Fruit fly (Drosophila melanogaster) whole organism, embryonic: Measurements from ENCODE around the gene trem.

Experiments
- Bgb ChIP-seq: fragments of 200-800 bp; sonication (Bioruptor generic); IDR thresholded peaks from 2 replicates; pipeline ENCODE4 v1.3.6; 2022; ENCODE audit warnings: missing biosample characterization, missing genetic modification characterization; ENCODE audit not compliant: partially characterized antibody
- CG10321 ChIP-seq: fragments of 200-800 bp; sonication (Bioruptor generic); IDR thresholded peaks from 2 replicates; pipeline ENCODE4 v1.3.6; 2022; ENCODE audit warnings: missing biosample characterization, missing genetic modification characterization
- CG11695 ChIP-seq: fragments of 200-800 bp; sonication (Bioruptor generic); IDR thresholded peaks from 3 replicates; pipeline ENCODE4 v1.3.6; 2022; ENCODE audit warnings: missing biosample characterization, missing genetic modification characterization
- CG11696 ChIP-seq: fragments of 200-800 bp; sonication (Bioruptor generic); IDR thresholded peaks from 2 replicates; pipeline ENCODE4 v1.3.6; 2022; ENCODE audit warnings: missing biosample characterization, missing genetic modification characterization
- CG11723 ChIP-seq: fragments of 200-800 bp; sonication (Bioruptor generic); optimal IDR thresholded peaks from 2 replicates; lab custom pipeline; 2017; ENCODE audit warnings: missing biosample characterization, mild to moderate bottlenecking, missing genetic modification characterization
- CG12769 ChIP-seq: fragments of 200-800 bp; sonication (Bioruptor generic); optimal IDR thresholded peaks from 2 replicates; lab custom pipeline; 2019; ENCODE audit warnings: missing biosample characterization, mild to moderate bottlenecking, missing genetic modification characterization, moderate library complexity
- CG13624 ChIP-seq: fragments of 200-800 bp; sonication (Bioruptor generic); optimal IDR thresholded peaks from 2 replicates; lab custom pipeline; 2016; ENCODE audit warnings: missing biosample characterization, missing genetic modification characterization
- CG14860 ChIP-seq: fragments of 200-800 bp; sonication (Bioruptor generic); IDR thresholded peaks from 3 replicates; pipeline ENCODE4 v1.3.6; 2022; ENCODE audit warnings: missing biosample characterization, missing genetic modification characterization; ENCODE audit not compliant: partially characterized antibody
- CG17361 ChIP-seq: fragments of 200-800 bp; sonication (Bioruptor generic); IDR thresholded peaks from 3 replicates; pipeline ENCODE4 v1.3.6; 2022; ENCODE audit warnings: missing biosample characterization, missing genetic modification characterization
- CG17385 ChIP-seq: fragments of 200-800 bp; sonication (Bioruptor generic); optimal IDR thresholded peaks from 3 replicates; lab custom pipeline; 2018; ENCODE audit warnings: missing biosample characterization, mild to moderate bottlenecking, missing genetic modification characterization
- CG18476 ChIP-seq: fragments of 200-800 bp; sonication (Bioruptor generic); optimal IDR thresholded peaks from 2 replicates; lab custom pipeline; 2016; ENCODE audit warnings: missing biosample characterization, mild to moderate bottlenecking, missing genetic modification characterization
- CG2678 ChIP-seq: fragments of 200-800 bp; sonication (Bioruptor generic); optimal IDR thresholded peaks from 3 replicates; lab custom pipeline; 2019; ENCODE audit warnings: missing biosample characterization, mild to moderate bottlenecking, missing genetic modification characterization, moderate library complexity
- CG2712 ChIP-seq: fragments of 200-800 bp; optimal IDR thresholded peaks from 3 replicates; lab custom pipeline; 2019; ENCODE audit warnings: missing biosample characterization, mild to moderate bottlenecking, missing genetic modification characterization, moderate library complexity
- CG30431 ChIP-seq: fragments of 200-800 bp; sonication (Bioruptor generic); optimal IDR thresholded peaks from 2 replicates; lab custom pipeline; 2017; ENCODE audit warnings: missing biosample characterization, missing genetic modification characterization
- CG31224 ChIP-seq: fragments of 200-800 bp; sonication (Bioruptor generic); IDR thresholded peaks from 2 replicates; pipeline ENCODE4 v1.3.6; 2022; ENCODE audit warnings: missing biosample characterization, missing genetic modification characterization
- CG3163 ChIP-seq: fragments of 200-800 bp; sonication (Bioruptor generic); optimal IDR thresholded peaks from 3 replicates; lab custom pipeline; 2016; ENCODE audit warnings: missing biosample characterization, missing genetic modification characterization
- CG3407 ChIP-seq: fragments of 200-800 bp; sonication (Bioruptor generic); optimal IDR thresholded peaks from 2 replicates; lab custom pipeline; 2018; ENCODE audit warnings: missing biosample characterization, mild to moderate bottlenecking, missing genetic modification characterization
- CG4328 ChIP-seq: fragments of 200-800 bp; sonication (Bioruptor generic); optimal IDR thresholded peaks from 3 replicates; lab custom pipeline; 2017; ENCODE audit warnings: missing biosample characterization, missing genetic modification reagents, missing genetic modification characterization
- CG4617 ChIP-seq: fragments of 200-800 bp; sonication (Bioruptor generic); optimal IDR thresholded peaks from 3 replicates; lab custom pipeline; 2016; ENCODE audit warnings: missing biosample characterization, missing genetic modification characterization, borderline replicate concordance
- CG4730 ChIP-seq: fragments of 200-800 bp; sonication (Bioruptor generic); IDR thresholded peaks from 2 replicates; pipeline ENCODE4 v1.3.6; 2022; ENCODE audit warnings: missing biosample characterization, missing genetic modification characterization
- CG4854 ChIP-seq: fragments of 200-800 bp; sonication (Bioruptor generic); optimal IDR thresholded peaks from 2 replicates; lab custom pipeline; 2016; ENCODE audit warnings: missing biosample characterization, missing genetic modification characterization, inconsistent platforms
- CG6854 ChIP-seq: fragments of 200-800 bp; sonication (Bioruptor generic); optimal IDR thresholded peaks from 3 replicates; lab custom pipeline; 2017; ENCODE audit warnings: missing biosample characterization, mild to moderate bottlenecking, missing genetic modification characterization
- CG8089 ChIP-seq: fragments of 200-800 bp; sonication (Bioruptor generic); optimal IDR thresholded peaks from 3 replicates; lab custom pipeline; 2016; ENCODE audit warnings: missing biosample characterization, missing genetic modification characterization
- Gug ChIP-seq: fragments of 200-800 bp; sonication (Bioruptor generic); IDR thresholded peaks from 4 replicates; pipeline ENCODE4 v1.3.6; 2022; ENCODE audit warnings: missing biosample characterization, missing genetic modification characterization
- HLH3B ChIP-seq: fragments of 200-800 bp; sonication (Bioruptor generic); IDR thresholded peaks from 2 replicates; pipeline ENCODE4 v1.3.6; 2022; ENCODE audit warnings: missing biosample characterization, missing genetic modification characterization
- HmgD ChIP-seq: fragments of 200-800 bp; sonication (Bioruptor generic); optimal IDR thresholded peaks from 3 replicates; lab custom pipeline; 2016; ENCODE audit warnings: missing biosample characterization, missing genetic modification characterization
- Hsf ChIP-seq: fragments of 200-800 bp; sonication (Bioruptor generic); optimal IDR thresholded peaks from 3 replicates; lab custom pipeline; 2016; ENCODE audit warnings: missing biosample characterization, missing genetic modification characterization
- Lim3 ChIP-seq: fragments of 200-800 bp; sonication (Bioruptor generic); IDR thresholded peaks from 2 replicates; pipeline ENCODE4 v1.3.6; 2022; ENCODE audit warnings: missing biosample characterization, missing genetic modification characterization
- MBD-R2 ChIP-seq: fragments of 200-800 bp; sonication (Bioruptor generic); IDR thresholded peaks from 2 replicates; pipeline ENCODE4 v1.3.6; 2022; ENCODE audit warnings: missing biosample characterization, missing genetic modification characterization
- MTF-1 ChIP-seq: fragments of 200-800 bp; sonication (Bioruptor generic); optimal IDR thresholded peaks from 2 replicates; lab custom pipeline; 2018; ENCODE audit warnings: missing biosample characterization, mild to moderate bottlenecking, missing genetic modification characterization, borderline replicate concordance
- NC2β ChIP-seq: fragments of 200-800 bp; sonication (Bioruptor generic); optimal IDR thresholded peaks from 2 replicates; lab custom pipeline; 2016; ENCODE audit warnings: missing biosample characterization, missing genetic modification characterization
- Oaz ChIP-seq: fragments of 200-800 bp; sonication (Bioruptor generic); IDR thresholded peaks from 2 replicates; pipeline ENCODE4 v1.3.6; 2022; ENCODE audit warnings: missing biosample characterization, missing genetic modification characterization
- Sox100B ChIP-seq: fragments of 200-800 bp; sonication (Bioruptor generic); optimal IDR thresholded peaks from 3 replicates; lab custom pipeline; 2018; ENCODE audit warnings: missing biosample characterization, mild to moderate bottlenecking, missing genetic modification characterization
- Trl ChIP-seq, 3 experiments: fragments of >200 bp in 2 of 3; fragments of 200-800 bp in 1 of 3; sonication (Bioruptor generic) in 1 of 3; optimal IDR thresholded peaks; 2 replicates in 1 of 3; 3 replicates in 2 of 3; lab custom pipeline; 2016 to 2017; ENCODE audit warnings: missing biosample characterization in 1 of 3, missing genetic modification characterization in 1 of 3
- Usf ChIP-seq: fragments of 200-800 bp; sonication (Bioruptor generic); optimal IDR thresholded peaks from 2 replicates; lab custom pipeline; 2017; ENCODE audit warnings: missing genotype, missing biosample characterization, missing genetic modification characterization
- amos ChIP-seq: fragments of 200-800 bp; sonication (Bioruptor generic); IDR thresholded peaks from 2 replicates; pipeline ENCODE4 v1.3.6; 2022; ENCODE audit warnings: missing biosample characterization, missing genetic modification characterization; ENCODE audit not compliant: partially characterized antibody
- dmrt11E ChIP-seq: fragments of 200-800 bp; sonication (Bioruptor generic); optimal IDR thresholded peaks from 3 replicates; lab custom pipeline; 2018; ENCODE audit warnings: missing biosample characterization, mild to moderate bottlenecking, missing genetic modification characterization, moderate library complexity
- emc ChIP-seq: fragments of 200-800 bp; sonication (Bioruptor generic); optimal IDR thresholded peaks from 2 replicates; lab custom pipeline; 2016; ENCODE audit warnings: missing biosample characterization, missing genetic modification characterization
- fd64A ChIP-seq: fragments of 200-800 bp; sonication (Bioruptor generic); optimal IDR thresholded peaks from 3 replicates; lab custom pipeline; 2018; ENCODE audit warnings: missing biosample characterization, mild to moderate bottlenecking, missing genetic modification characterization
- ham ChIP-seq: fragments of 200-800 bp; sonication (Bioruptor generic); IDR thresholded peaks from 2 replicates; pipeline ENCODE4 v1.3.6; 2022; ENCODE audit warnings: missing biosample characterization, missing genetic modification characterization
- insv ChIP-seq, 2 experiments: fragments of 200-800 bp; sonication (Bioruptor generic); optimal IDR thresholded peaks; 3 replicates each; lab custom pipeline; 2016 to 2018; ENCODE audit warnings: missing biosample characterization in 2 of 2, missing genetic modification characterization in 2 of 2
- jigr1 ChIP-seq: fragments of 200-800 bp; sonication (Bioruptor generic); IDR thresholded peaks from 3 replicates; pipeline ENCODE4 v1.3.6; 2022; ENCODE audit warnings: missing biosample characterization, missing genetic modification characterization
- lbe ChIP-seq: fragments of 200-800 bp; sonication (Bioruptor generic); optimal IDR thresholded peaks from 2 replicates; lab custom pipeline; 2016; ENCODE audit warnings: missing biosample characterization, mild to moderate bottlenecking, missing genetic modification characterization
- odd ChIP-seq: fragments of 200-800 bp; sonication (Bioruptor generic); optimal IDR thresholded peaks from 2 replicates; lab custom pipeline; 2017; ENCODE audit warnings: missing biosample characterization, mild to moderate bottlenecking, missing genetic modification characterization
- repo ChIP-seq: fragments of 200-800 bp; sonication (Bioruptor generic); optimal IDR thresholded peaks from 2 replicates; lab custom pipeline; 2016; ENCODE audit warnings: missing biosample characterization, missing genetic modification characterization
- slbo ChIP-seq: fragments of 200-800 bp; sonication (Bioruptor generic); IDR thresholded peaks from 2 replicates; pipeline ENCODE4 v1.3.6; 2022; ENCODE audit warnings: missing biosample characterization, missing genetic modification characterization
- so ChIP-seq: fragments of 200-800 bp; sonication (Bioruptor generic); IDR thresholded peaks from 3 replicates; pipeline ENCODE4 v1.3.6; 2022; ENCODE audit warnings: missing biosample characterization, missing genetic modification characterization
- sug ChIP-seq: fragments of 200-800 bp; optimal IDR thresholded peaks from 2 replicates; lab custom pipeline; 2019; ENCODE audit warnings: missing biosample characterization, mild to moderate bottlenecking, missing genetic modification characterization, moderate library complexity
- ttk ChIP-seq: fragments of 200-800 bp; sonication (Bioruptor generic); IDR thresholded peaks from 2 replicates; pipeline ENCODE4 v2.1.2; 2022; ENCODE audit warnings: missing biosample characterization, missing genetic modification characterization
- tup ChIP-seq: fragments of 200-800 bp; sonication (Bioruptor generic); optimal IDR thresholded peaks from 2 replicates; lab custom pipeline; 2016; ENCODE audit warnings: missing biosample characterization, mild to moderate bottlenecking, missing genetic modification characterization, moderate library complexity
- wdn ChIP-seq: fragments of 200-800 bp; sonication (Bioruptor generic); IDR thresholded peaks from 2 replicates; pipeline ENCODE4 v1.3.6; 2022; ENCODE audit warnings: missing biosample characterization, missing genetic modification characterization
- zf30C ChIP-seq: fragments of 200-800 bp; sonication (Bioruptor generic); optimal IDR thresholded peaks from 3 replicates; lab custom pipeline; 2018; ENCODE audit warnings: missing biosample characterization, mild to moderate bottlenecking, missing genetic modification characterization

The trem gene

DNA sequence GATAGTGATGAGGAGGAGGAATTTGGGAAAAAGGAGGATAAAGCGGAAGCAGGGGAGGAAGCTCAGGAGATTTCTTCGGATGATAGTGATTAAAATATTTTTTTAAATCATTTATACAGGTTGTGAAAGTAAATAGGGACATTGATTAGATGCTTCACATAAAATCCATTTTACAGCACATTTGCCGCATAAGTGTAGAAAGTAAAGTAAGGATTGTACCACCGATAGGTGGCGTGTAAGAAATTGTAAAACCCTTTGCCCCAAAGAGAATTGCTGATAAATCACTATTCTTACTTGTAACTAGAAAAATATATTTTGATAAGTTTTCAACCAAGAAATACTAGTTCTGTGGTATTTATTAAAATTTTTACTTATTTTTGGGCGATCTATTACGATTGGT lies 27.9 kb upstream of the trem start (continued):
- TF ChIP-seq fd64A (GFP tag; lab: Kevin White, UChicago) (no peak), tup (GFP tag; lab: Kevin White, UChicago) (no peak), CG11723 (no peak), CG4328 (GFP tag; lab: Kevin White, UChicago) (no peak), Trl (optimal IDR thresholded peaks at IDR 0.05; lab: Kevin White, UChicago) (no peak), Trl (GFP tag; optimal IDR thresholded peaks at IDR 0.05; lab: Kevin White, UChicago) (no peak), MBD-R2 (GFP tag; lab: Robert Waterston, UW) (no peak), CG6854 (GFP tag; lab: Kevin White, UChicago) (no peak), CG4730 (GFP tag; lab: Robert Waterston, UW) (no peak), CG8089 (GFP tag; lab: Kevin White, UChicago) (no peak), lbe (GFP tag; lab: Kevin White, UChicago) (no peak), dmrt11E (tag; lab: Kevin White, UChicago) (no peak), slbo (GFP tag; lab: Robert Waterston, UW) (no peak), zf30C (no peak), CG4617 (GFP tag; lab: Kevin White, UChicago) (no peak), NC2β (GFP tag; lab: Kevin White, UChicago) (no peak), CG10321 (no peak), Sox100B (GFP tag; lab: Kevin White, UChicago) (no peak), CG12769 (no peak), wdn (GFP tag; lab: Robert Waterston, UW) (no peak), CG4854 (GFP tag; lab: Kevin White, UChicago) (no peak), CG14860 (GFP tag; lab: Robert Waterston, UW) (peak; percentile 15; the same call in 1 of the 3 replicates), repo (no peak), Oaz (GFP tag; lab: Robert Waterston, UW) (no peak), Gug (GFP tag; lab: Robert Waterston, UW) (no peak), so (GFP tag; lab: Robert Waterston, UW) (no peak), CG17361 (GFP tag; lab: Robert Waterston, UW) (no peak), ham (no peak), CG17385 (GFP tag; lab: Kevin White, UChicago) (no peak), HmgD (GFP tag; lab: Kevin White, UChicago) (no peak), sug (tag; lab: Kevin White, UChicago) (no peak), jigr1 (GFP tag; lab: Robert Waterston, UW) (no peak), CG3163 (GFP tag; lab: Kevin White, UChicago) (no peak), MTF-1 (GFP tag; lab: Kevin White, UChicago) (no peak), CG18476 (GFP tag; lab: Kevin White, UChicago) (no peak), CG13624 (GFP tag; lab: Kevin White, UChicago) (no peak), CG11696 (no peak), CG30431 (GFP tag; lab: Kevin White, UChicago) (no peak), Hsf (GFP tag; lab: Kevin White, UChicago) (no peak), HLH3B (GFP tag; lab: Robert Waterston, UW) (no peak), CG3407 (no peak), CG2712 (tag; lab: Kevin White, UChicago) (no peak), CG2678 (tag; lab: Kevin White, UChicago) (no peak), odd (GFP tag; lab: Kevin White, UChicago) (no peak), Usf (GFP tag; lab: Kevin White, UChicago) (no peak), CG11695 (GFP tag; lab: Robert Waterston, UW) (no peak), Bgb (peak; percentile 71; the same call in 1 of the 2 replicates), emc (no peak), CG31224 (GFP tag; lab: Robert Waterston, UW) (no peak), Lim3 (GFP tag; lab: Robert Waterston, UW) (no peak), amos (GFP tag; lab: Robert Waterston, UW) (peak; percentile 65), ttk (GFP tag; lab: Robert Waterston, UW) (no peak), insv (GFP tag; optimal IDR thresholded peaks at IDR 0.05; lab: Kevin White, UChicago) (no peak)
